Worm (Caenorhabditis elegans) whole organism, L1 larva: ENCODE measurements around the gene flad-1.

ENCODE experiments used
- ama-1 ChIP-seq: fragments of 150-350 bp; optimal IDR thresholded peaks from 2 replicates; lab custom pipeline; 2014
- ets-5 ChIP-seq: fragments of 200-800 bp; sonication (Bioruptor generic); IDR thresholded peaks from 2 replicates; pipeline ENCODE4 v1.3.6; 2022; ENCODE audit warnings: missing genetic modification characterization, missing compliant biosample characterization
- fos-1 ChIP-seq: fragments of 150-350 bp; optimal IDR thresholded peaks from 2 replicates; lab custom pipeline; 2014; ENCODE audit warnings: missing biosample characterization, missing genetic modification characterization
- lin-15B ChIP-seq: fragments of 150-350 bp; sonication (generic microtip); optimal IDR thresholded peaks from 3 replicates; lab custom pipeline; 2014; ENCODE audit warnings: missing biosample characterization, missing genetic modification characterization
- lin-39 ChIP-seq: fragments of 150-350 bp; optimal IDR thresholded peaks from 2 replicates; lab custom pipeline; 2014; ENCODE audit warnings: missing biosample characterization, missing genetic modification reagents, missing genetic modification characterization
- lsy-2 ChIP-seq, 2 experiments: fragments of 150-350 bp; optimal IDR thresholded peaks; 2 replicates each; lab custom pipeline; 2014; ENCODE audit warnings: missing biosample characterization in 2 of 2, missing genetic modification characterization in 2 of 2
- mep-1 ChIP-seq: fragments of 150-350 bp; optimal IDR thresholded peaks from 2 replicates; lab custom pipeline; 2014; ENCODE audit warnings: missing biosample characterization, missing genetic modification characterization
- nhr-11 ChIP-seq: fragments of 150-350 bp; optimal IDR thresholded peaks from 2 replicates; lab custom pipeline; 2014; ENCODE audit warnings: missing biosample characterization, missing genetic modification characterization
- nhr-12 ChIP-seq: sonication (generic microtip); optimal IDR thresholded peaks from 2 replicates; lab custom pipeline; 2017; ENCODE audit warnings: missing biosample characterization, missing genetic modification characterization
- snpc-4 ChIP-seq: fragments of 150-350 bp; optimal IDR thresholded peaks from 2 replicates; lab custom pipeline; 2014; ENCODE audit warnings: missing biosample characterization, missing genetic modification characterization
- sptf-1 ChIP-seq: fragments of 150-350 bp; optimal IDR thresholded peaks from 2 replicates; lab custom pipeline; 2014; ENCODE audit warnings: missing biosample characterization, missing genetic modification characterization
- unc-62 ChIP-seq: fragments of 150-350 bp; optimal IDR thresholded peaks from 2 replicates; lab custom pipeline; 2014; ENCODE audit warnings: missing biosample characterization, missing genetic modification reagents, missing genetic modification characterization

DNA sequence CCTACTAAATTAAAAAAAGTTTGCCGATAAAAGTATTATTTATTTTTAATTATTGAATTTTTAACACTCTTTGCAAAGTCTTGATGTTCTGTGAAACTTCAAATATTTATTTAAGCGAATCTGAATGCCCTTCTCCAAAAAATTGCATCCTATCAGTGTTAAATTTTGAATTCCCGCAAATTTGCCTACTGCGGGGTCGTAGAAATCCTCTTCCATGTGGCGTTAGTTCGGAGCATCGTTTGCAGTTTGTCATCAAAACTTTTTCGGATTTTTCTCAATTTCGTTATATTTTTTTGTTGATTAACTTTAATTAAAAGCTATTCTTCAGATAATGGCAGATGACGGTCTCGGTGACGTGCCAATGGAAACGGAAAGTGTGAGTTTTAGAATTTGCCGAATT, 3.5 kb upstream of the flad-1 start, which contains the start of gene ufd-3:
- no peak for TF ChIP-seq ets-5
- peak; percentile 73 for TF ChIP-seq lin-39 (tag; lab: Kevin White, UChicago)
- TF ChIP-seq snpc-4 = peak; percentile 78
- TF ChIP-seq ama-1 = peak; percentile 15
- TF ChIP-seq mep-1 (tag; lab: Kevin White, UChicago) = peak; percentile 95
- TF ChIP-seq fos-1 (tag; lab: Kevin White, UChicago) = peak; percentile 73
- no peak for TF ChIP-seq unc-62 (GFP tag; lab: Kevin White, UChicago)
- no peak for TF ChIP-seq sptf-1 (tag; lab: Kevin White, UChicago)
- TF ChIP-seq lsy-2 (tag; optimal IDR thresholded peaks at IDR 0.05; lab: Kevin White, UChicago) = peak; percentile 90 to 93
- TF ChIP-seq nhr-11 (tag; lab: Kevin White, UChicago) = peak; percentile 89
- peak; percentile 28 for TF ChIP-seq nhr-12 (tag; lab: Kevin White, UChicago)
- TF ChIP-seq lin-15B (tag; lab: Kevin White, UChicago) = peak; percentile 93
